Worm (Caenorhabditis elegans): ENCODE measurements around the gene srh-239.

DNA sequence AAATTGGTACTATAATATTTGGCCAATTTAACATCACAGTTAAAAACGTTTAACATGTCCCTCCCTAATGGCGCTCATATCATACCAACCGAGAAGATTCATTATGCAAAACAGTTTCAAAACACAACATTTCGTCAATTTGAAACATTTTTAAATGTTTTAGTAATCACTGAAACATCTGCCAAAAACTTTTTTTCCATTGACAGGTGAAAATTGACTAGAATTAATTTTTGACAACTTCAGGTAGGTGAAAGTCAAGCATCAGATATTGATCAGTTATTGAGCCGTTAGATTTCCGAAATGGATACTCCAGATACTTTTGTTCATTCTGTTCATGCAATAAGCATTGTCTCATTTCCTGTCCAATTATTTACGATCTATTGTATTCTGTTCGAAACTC, 38.6 kb upstream of the srh-239 start, which contains the start of gene srh-257:
- TF ChIP-seq zag-1 (tag; optimal IDR thresholded peaks at IDR 0.05) = no peak
- TF ChIP-seq lsy-2 (tag; optimal IDR thresholded peaks at IDR 0.05) = no peak
- TF ChIP-seq sox-4 (tag; optimal IDR thresholded peaks at IDR 0.05) = no peak
- TF ChIP-seq jun-1 (tag; optimal IDR thresholded peaks at IDR 0.05) = no peak
- no peak for TF ChIP-seq nhr-12 (tag; optimal IDR thresholded peaks at IDR 0.05)
- TF ChIP-seq pax-3 (tag; optimal IDR thresholded peaks at IDR 0.05) = no peak
- TF ChIP-seq nhr-237 (tag; optimal IDR thresholded peaks at IDR 0.05) = no peak
